Fruit fly (Drosophila melanogaster) whole organism, wandering third instar larva: ENCODE measurements around the gene Lsd-1.

Experiments
- Abd-B ChIP-seq: fragments of >200 bp; optimal IDR thresholded peaks from 2 replicates; lab custom pipeline; 2017; ENCODE audit warnings: missing biosample characterization, missing genetic modification characterization
- CG9705 ChIP-seq: fragments of 200-800 bp; sonication (Bioruptor generic); optimal IDR thresholded peaks from 2 replicates; lab custom pipeline; 2018; ENCODE audit warnings: missing biosample characterization, mild to moderate bottlenecking, missing genetic modification characterization
- CrebA ChIP-seq: fragments of 200-800 bp; sonication (Bioruptor generic); optimal IDR thresholded peaks from 2 replicates; lab custom pipeline; 2016; ENCODE audit warnings: missing biosample characterization, mild to moderate bottlenecking, missing genetic modification characterization, borderline replicate concordance
- Dfd ChIP-seq: fragments of >200 bp; optimal IDR thresholded peaks from 2 replicates; lab custom pipeline; 2017; ENCODE audit warnings: missing biosample characterization, missing genetic modification characterization
- Dif ChIP-seq: fragments of 200-275, 200-300 bp; sonication (Bioruptor generic); optimal IDR thresholded peaks from 2 replicates; lab custom pipeline; 2018; ENCODE audit warnings: missing biosample characterization, missing genetic modification characterization; ENCODE audit not compliant: partially characterized antibody
- GATAd ChIP-seq: sonication (Bioruptor generic); optimal IDR thresholded peaks from 2 replicates; lab custom pipeline; 2016; ENCODE audit warnings: missing biosample characterization, missing genetic modification characterization
- Hnf4 ChIP-seq: fragments of 200-800 bp; sonication (Bioruptor generic); optimal IDR thresholded peaks from 2 replicates; lab custom pipeline; 2016; ENCODE audit warnings: missing biosample characterization, mild to moderate bottlenecking, missing genetic modification characterization
- Hr78 ChIP-seq: fragments of >200 bp; optimal IDR thresholded peaks from 2 replicates; lab custom pipeline; 2017; ENCODE audit warnings: missing biosample characterization, missing genetic modification characterization
- Jra ChIP-seq: sonication (Bioruptor generic); optimal IDR thresholded peaks from 2 replicates; lab custom pipeline; 2016; ENCODE audit warnings: missing biosample characterization, missing genetic modification characterization
- Mio ChIP-seq: sonication (Bioruptor generic); optimal IDR thresholded peaks from 2 replicates; lab custom pipeline; 2016; ENCODE audit warnings: missing biosample characterization, missing genetic modification characterization
- Myc ChIP-seq: fragments of >200 bp; optimal IDR thresholded peaks from 2 replicates; lab custom pipeline; 2017
- OdsH ChIP-seq: fragments of 200-800 bp; sonication (Bioruptor generic); optimal IDR thresholded peaks from 2 replicates; lab custom pipeline; 2016; ENCODE audit warnings: missing biosample characterization, mild to moderate bottlenecking, missing genetic modification characterization
- Rel ChIP-seq, 2 experiments: fragments of 200-800 bp; sonication (Bioruptor generic) in 1 of 2; optimal IDR thresholded peaks; 2 replicates in 1 of 2; 3 replicates in 1 of 2; lab custom pipeline; 2016 to 2019; ENCODE audit warnings: mild to moderate bottlenecking in 2 of 2, missing biosample characterization in 2 of 2, missing genetic modification characterization in 2 of 2, moderate library complexity in 1 of 2
- Sp1 ChIP-seq: fragments of 200-800 bp; sonication (Bioruptor generic); optimal IDR thresholded peaks from 3 replicates; lab custom pipeline; 2019; ENCODE audit warnings: missing biosample characterization, mild to moderate bottlenecking, missing genetic modification characterization, moderate library complexity
- Vsx2 ChIP-seq: fragments of 200-300, 225-300 bp; sonication (Bioruptor generic); optimal IDR thresholded peaks from 2 replicates; lab custom pipeline; 2018; ENCODE audit warnings: missing biosample characterization, missing genetic modification characterization; ENCODE audit not compliant: partially characterized antibody
- br ChIP-seq: fragments of 200-800 bp; sonication (Bioruptor generic); optimal IDR thresholded peaks from 2 replicates; lab custom pipeline; 2016; ENCODE audit warnings: missing biosample characterization, missing genetic modification characterization
- brk ChIP-seq: fragments of 200-800 bp; sonication (Bioruptor generic); optimal IDR thresholded peaks from 2 replicates; lab custom pipeline; 2016; ENCODE audit warnings: missing biosample characterization, mild to moderate bottlenecking, missing genetic modification characterization
- dl ChIP-seq, 2 experiments: fragments of 175-275, 200-275 bp in 1 of 2; fragments of 200-275 bp in 1 of 2; sonication (Bioruptor generic); optimal IDR thresholded peaks; lab custom pipeline; 2018; ENCODE audit warnings: mild to moderate bottlenecking in 2 of 2, missing biosample characterization in 2 of 2, missing genetic modification characterization in 2 of 2, moderate library complexity in 2 of 2; ENCODE audit not compliant: partially characterized antibody in 2 of 2, insufficient read depth in 1 of 2
- dmrt93B ChIP-seq: fragments of 200-800 bp; sonication (Bioruptor generic); optimal IDR thresholded peaks from 2 replicates; lab custom pipeline; 2018; ENCODE audit warnings: missing biosample characterization, mild to moderate bottlenecking, missing genetic modification characterization
- dsf ChIP-seq: sonication (Bioruptor generic); optimal IDR thresholded peaks from 2 replicates; lab custom pipeline; 2016; ENCODE audit warnings: missing biosample characterization, missing genetic modification characterization, borderline replicate concordance
- ey ChIP-seq: fragments of 200-800 bp; sonication (Bioruptor generic); optimal IDR thresholded peaks from 2 replicates; lab custom pipeline; 2016; ENCODE audit warnings: missing biosample characterization, missing genetic modification characterization
- fru ChIP-seq: fragments of 200-800 bp; sonication (Bioruptor generic); optimal IDR thresholded peaks from 3 replicates; lab custom pipeline; 2016; ENCODE audit warnings: missing biosample characterization, mild to moderate bottlenecking, missing genetic modification characterization
- h ChIP-seq: fragments of 200-800 bp; sonication (Bioruptor generic); optimal IDR thresholded peaks from 3 replicates; lab custom pipeline; 2016; ENCODE audit warnings: missing biosample characterization, mild to moderate bottlenecking, missing genetic modification characterization
- jim ChIP-seq: fragments of 175-275, 200-325 bp; sonication (Bioruptor generic); optimal IDR thresholded peaks from 2 replicates; lab custom pipeline; 2016; ENCODE audit warnings: missing biosample characterization, mild to moderate bottlenecking, missing genetic modification characterization
- lola ChIP-seq: fragments of >200 bp; optimal IDR thresholded peaks from 2 replicates; lab custom pipeline; 2017; ENCODE audit warnings: missing biosample characterization, missing genetic modification characterization
- pan ChIP-seq: fragments of >200 bp; optimal IDR thresholded peaks from 2 replicates; lab custom pipeline; 2017
- psq ChIP-seq: fragments of 200-800 bp; sonication (Bioruptor generic); optimal IDR thresholded peaks from 3 replicates; lab custom pipeline; 2017; ENCODE audit warnings: missing biosample characterization, mild to moderate bottlenecking, missing genetic modification characterization, moderate library complexity
- rgr ChIP-seq: fragments of 200-800 bp; sonication (Bioruptor generic); optimal IDR thresholded peaks from 3 replicates; lab custom pipeline; 2016; ENCODE audit warnings: missing biosample characterization, mild to moderate bottlenecking, missing genetic modification characterization
- sage ChIP-seq: fragments of 200-800 bp; sonication (Bioruptor generic); optimal IDR thresholded peaks from 2 replicates; lab custom pipeline; 2016; ENCODE audit warnings: missing biosample characterization, mild to moderate bottlenecking, missing genetic modification characterization
- sv ChIP-seq: fragments of 200-800 bp; sonication (Bioruptor generic); optimal IDR thresholded peaks from 3 replicates; lab custom pipeline; 2016; ENCODE audit warnings: missing biosample characterization, missing genetic modification characterization
- tai ChIP-seq: sonication (Bioruptor generic); optimal IDR thresholded peaks from 2 replicates; lab custom pipeline; 2016; ENCODE audit warnings: missing biosample characterization, missing genetic modification characterization
- woc ChIP-seq: sonication (Bioruptor generic); optimal IDR thresholded peaks from 2 replicates; lab custom pipeline; 2016; ENCODE audit warnings: missing biosample characterization, mild to moderate bottlenecking, missing genetic modification characterization

The Lsd-1 gene

DNA sequence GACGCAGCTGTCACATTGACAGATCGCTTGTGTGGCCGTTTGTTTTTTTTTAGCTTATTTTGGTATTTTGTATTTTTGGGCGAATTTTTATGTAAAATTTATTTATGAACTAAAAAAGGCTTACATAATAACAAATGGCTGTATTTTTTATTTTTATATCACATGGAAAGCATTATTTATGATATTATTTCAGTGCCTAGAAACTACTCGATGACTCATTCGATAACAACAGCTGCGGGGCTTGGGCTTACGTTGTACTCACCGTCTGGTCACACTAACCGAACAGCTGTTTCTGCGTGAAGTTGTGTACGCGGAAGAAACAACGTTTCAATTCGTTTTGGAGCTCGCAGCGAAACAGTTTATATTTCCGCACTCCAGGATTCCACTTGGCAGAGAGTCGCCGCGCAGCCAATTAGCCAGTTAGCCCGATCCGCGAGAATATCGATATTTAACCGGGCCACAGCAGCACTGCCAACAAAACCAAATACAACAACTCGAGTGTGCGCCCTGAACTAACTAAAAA is 30.6 kb upstream of the Lsd-1 start, which contains the start of the genes Hmgcr and Rpn9:
Gene Hmgcr, plus strand, starts transcription at position 335 of the 523 bp plus-strand sequence.
Gene Rpn9, minus strand, starts transcription at position 473 of the 523 bp plus-strand sequence.
- TF ChIP-seq fru (GFP tag; lab: Kevin White, UChicago): peak; percentile 10
- peak; percentile 79 for TF ChIP-seq Vsx2
- TF ChIP-seq psq (GFP tag; lab: Kevin White, UChicago): peak; percentile 2
- no peak for TF ChIP-seq Rel (GFP tag; optimal IDR thresholded peaks at IDR 0.05; lab: Kevin White, UChicago)
- TF ChIP-seq Rel (tag; optimal IDR thresholded peaks at IDR 0.05; lab: Kevin White, UChicago): peak; percentile 26
- TF ChIP-seq Sp1: no peak
- peak; percentile 9 for TF ChIP-seq Hnf4 (GFP tag; lab: Kevin White, UChicago)
- no peak for TF ChIP-seq sage (GFP tag; lab: Kevin White, UChicago)
- peak; percentile 28 for TF ChIP-seq Dif
- peak; percentile 2 for TF ChIP-seq Jra
- TF ChIP-seq h (GFP tag; lab: Kevin White, UChicago): peak; percentile 36
- TF ChIP-seq CrebA (GFP tag; lab: Kevin White, UChicago): no peak
- no peak for TF ChIP-seq sv (GFP tag; lab: Kevin White, UChicago)
- peak; percentile 20 for TF ChIP-seq br (GFP tag; lab: Kevin White, UChicago)
- peak; percentile 6 for TF ChIP-seq tai (GFP tag; lab: Kevin White, UChicago)

DNA sequence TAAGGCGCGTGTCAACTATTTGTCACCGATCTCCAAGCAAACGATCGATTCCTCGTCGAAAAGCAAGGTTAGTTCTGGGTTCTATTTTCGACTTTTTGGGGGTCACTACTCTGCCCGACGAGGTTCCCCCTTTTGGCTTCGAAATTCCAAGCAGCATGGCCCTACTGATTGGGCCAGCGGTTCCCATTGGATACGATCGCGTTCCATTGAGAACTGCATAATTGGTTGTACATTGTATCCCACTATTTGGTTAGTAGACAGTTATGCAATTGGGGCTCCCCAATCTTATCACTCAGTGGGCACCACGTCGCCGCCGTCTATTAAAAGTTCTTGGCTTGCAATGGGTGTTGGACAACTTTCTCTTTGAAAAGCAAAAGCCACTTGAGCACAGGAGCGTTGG is 29.9 kb upstream of the Lsd-1 start:
- TF ChIP-seq dl (GFP tag; optimal IDR thresholded peaks at IDR 0.05; lab: Kevin White, UChicago; ENCODE audit: insufficient read depth in 1 of 2, partially characterized antibody in 2 of 2) (no peak), dsf (GFP tag; lab: Kevin White, UChicago) (no peak), Myc (lab: Kevin White, UChicago) (no peak), woc (no peak), Abd-B (GFP tag; lab: Kevin White, UChicago) (no peak), GATAd (GFP tag; lab: Kevin White, UChicago) (no peak), psq (GFP tag; lab: Kevin White, UChicago) (no peak), rgr (no peak), Dfd (no peak), OdsH (GFP tag; lab: Kevin White, UChicago) (no peak), ey (no peak), Hr78 (GFP tag; lab: Kevin White, UChicago) (no peak), Vsx2 (no peak), pan (no peak), fru (GFP tag; lab: Kevin White, UChicago) (no peak), br (GFP tag; lab: Kevin White, UChicago) (no peak), dmrt93B (GFP tag; lab: Kevin White, UChicago) (no peak), brk (GFP tag; lab: Kevin White, UChicago) (no peak), sage (GFP tag; lab: Kevin White, UChicago) (no peak), Mio (no peak)

DNA sequence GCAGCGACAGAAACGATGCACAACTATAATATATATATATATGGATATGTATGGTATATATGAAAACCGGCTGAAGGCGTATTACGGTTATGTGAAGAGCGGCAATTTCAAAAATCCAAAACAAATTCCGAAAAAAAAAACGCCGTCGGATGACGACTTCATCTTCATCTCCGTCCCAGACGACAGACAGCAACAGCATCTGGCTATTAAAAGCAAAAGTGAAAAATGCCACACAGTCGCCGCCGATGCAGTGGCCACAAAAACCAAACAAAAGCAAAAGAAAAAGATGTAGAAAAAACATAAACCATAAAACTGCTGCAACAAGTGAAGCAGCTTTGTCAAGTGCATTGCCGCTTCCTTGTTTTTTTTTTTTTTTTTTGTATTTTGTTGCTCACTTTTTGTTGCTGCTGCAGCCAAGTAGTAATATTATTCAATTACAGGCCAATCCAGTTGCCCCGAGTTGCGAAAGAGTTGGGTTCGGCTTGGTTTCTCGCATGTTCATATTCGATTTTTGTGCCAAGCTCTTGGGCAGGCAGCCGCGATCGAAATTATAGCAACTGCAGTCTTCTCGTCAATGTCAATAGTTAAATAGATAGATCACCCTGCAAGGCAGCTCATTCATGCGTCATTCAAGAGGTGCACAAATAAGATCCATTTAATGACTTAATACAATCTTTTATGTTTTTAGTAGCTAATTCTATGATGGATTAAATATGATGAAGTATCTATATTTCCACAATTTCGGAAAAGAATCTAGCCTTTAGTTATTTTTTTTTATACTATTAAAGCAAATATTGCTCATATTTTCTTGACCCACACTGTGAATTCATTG is 28.9 kb upstream of the Lsd-1 start:
- TF ChIP-seq OdsH (GFP tag; lab: Kevin White, UChicago): no peak
- TF ChIP-seq CrebA (GFP tag; lab: Kevin White, UChicago): no peak
- no peak for TF ChIP-seq Vsx2
- TF ChIP-seq Rel (GFP tag; optimal IDR thresholded peaks at IDR 0.05; lab: Kevin White, UChicago): no peak
- no peak for TF ChIP-seq Rel (tag; optimal IDR thresholded peaks at IDR 0.05; lab: Kevin White, UChicago)
- no peak for TF ChIP-seq lola (GFP tag; lab: Kevin White, UChicago)
- no peak for TF ChIP-seq jim (GFP tag; lab: Kevin White, UChicago)
- TF ChIP-seq dsf (GFP tag; lab: Kevin White, UChicago): no peak
- TF ChIP-seq CG9705 (GFP tag; lab: Kevin White, UChicago): no peak
- no peak for TF ChIP-seq fru (GFP tag; lab: Kevin White, UChicago)
- no peak for TF ChIP-seq psq (GFP tag; lab: Kevin White, UChicago)
- no peak for TF ChIP-seq Dfd
- TF ChIP-seq Abd-B (GFP tag; lab: Kevin White, UChicago): no peak
- no peak for TF ChIP-seq Hr78 (GFP tag; lab: Kevin White, UChicago)
- no peak for TF ChIP-seq br (GFP tag; lab: Kevin White, UChicago)
- no peak for TF ChIP-seq h (GFP tag; lab: Kevin White, UChicago)
